Fruit fly (Drosophila melanogaster): Measurements from ENCODE around the gene Jhbp16.

DNA sequence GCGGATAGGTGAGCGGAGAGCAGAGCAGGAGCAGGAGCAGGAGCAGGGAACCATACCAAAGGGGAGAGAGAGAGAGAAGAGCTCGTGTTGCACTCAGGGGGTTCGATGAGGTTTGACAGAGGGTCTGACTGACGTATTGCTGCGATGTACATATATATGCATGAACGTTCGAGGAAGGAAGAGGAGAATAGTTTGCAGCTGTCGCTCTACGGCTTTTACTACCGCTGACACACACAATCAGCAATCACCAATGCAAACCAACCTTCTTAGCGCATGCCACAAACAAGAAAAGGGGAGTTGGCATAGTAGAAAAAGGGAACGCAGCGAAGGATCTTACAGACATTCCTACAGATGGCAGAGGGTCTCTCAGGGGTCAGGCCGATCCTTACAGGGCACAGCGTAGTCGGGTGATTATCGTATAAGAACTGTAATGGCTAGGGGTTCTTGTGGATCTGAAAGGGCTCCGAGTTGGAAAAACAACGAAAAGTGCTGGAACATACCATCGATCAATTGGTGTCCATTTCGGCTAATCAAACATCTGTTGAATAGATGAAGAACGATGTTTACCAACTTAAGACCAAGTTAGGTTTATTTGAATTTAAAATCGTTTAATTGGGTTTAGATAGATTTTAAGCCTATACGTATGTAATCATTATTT is 23.7 kb upstream of the Jhbp16 start:
- TF ChIP-seq h (optimal IDR thresholded peaks at IDR 0.05) (no peak), insv (optimal IDR thresholded peaks at IDR 0.05) (no peak), Myc (optimal IDR thresholded peaks at IDR 0.05) (no peak), Sin3A (optimal IDR thresholded peaks at IDR 0.05) (no peak), ttk (optimal IDR thresholded peaks at IDR 0.05) (no peak), psq (optimal IDR thresholded peaks at IDR 0.05) (no peak)

Data from Kc167 (cell line).